Fruit fly (Drosophila melanogaster) whole organism, embryonic: ENCODE results near the gene prd1.

Experiments
- Atf-2 ChIP-seq: fragments of 200-800 bp; sonication (Bioruptor generic); optimal IDR thresholded peaks from 2 replicates; lab custom pipeline; 2016; ENCODE audit warnings: missing biosample characterization, missing genetic modification characterization
- CG10462 ChIP-seq: fragments of 200-800 bp; sonication (Bioruptor generic); optimal IDR thresholded peaks from 2 replicates; lab custom pipeline; 2016; ENCODE audit warnings: missing biosample characterization, missing genetic modification characterization
- CG11093 ChIP-seq: fragments of 200-800 bp; sonication (Bioruptor generic); IDR thresholded peaks from 3 replicates; pipeline ENCODE4 v1.3.6; 2022; ENCODE audit warnings: missing biosample characterization, missing genetic modification characterization
- CG11456 ChIP-seq: fragments of 200-800 bp; sonication (Bioruptor generic); IDR thresholded peaks from 3 replicates; pipeline ENCODE4 v1.3.6; 2022; ENCODE audit warnings: missing biosample characterization, missing genetic modification characterization
- CG11560 ChIP-seq: fragments of 200-800 bp; sonication (Bioruptor generic); IDR thresholded peaks from 3 replicates; pipeline ENCODE4 v1.3.6; 2022; ENCODE audit warnings: missing biosample characterization, missing genetic modification characterization
- CG11696 ChIP-seq: fragments of 200-800 bp; sonication (Bioruptor generic); IDR thresholded peaks from 2 replicates; pipeline ENCODE4 v1.3.6; 2022; ENCODE audit warnings: missing biosample characterization, missing genetic modification characterization
- CG11723 ChIP-seq: fragments of 200-800 bp; sonication (Bioruptor generic); optimal IDR thresholded peaks from 2 replicates; lab custom pipeline; 2017; ENCODE audit warnings: missing biosample characterization, mild to moderate bottlenecking, missing genetic modification characterization
- CG12219 ChIP-seq: fragments of 200-800 bp; sonication (Bioruptor generic); optimal IDR thresholded peaks from 3 replicates; lab custom pipeline; 2018; ENCODE audit warnings: missing biosample characterization, mild to moderate bottlenecking, missing genetic modification characterization
- CG18619 ChIP-seq: fragments of 200-800 bp; sonication (Bioruptor generic); optimal IDR thresholded peaks from 3 replicates; lab custom pipeline; 2017; ENCODE audit warnings: missing biosample characterization, mild to moderate bottlenecking, missing genetic modification characterization
- CG2120 ChIP-seq: fragments of 200-800 bp; sonication (Bioruptor generic); optimal IDR thresholded peaks from 3 replicates; lab custom pipeline; 2016; ENCODE audit warnings: missing biosample characterization, missing genetic modification characterization
- CG30020 ChIP-seq: fragments of 200-800 bp; optimal IDR thresholded peaks from 2 replicates; lab custom pipeline; 2019; ENCODE audit warnings: missing biosample characterization, mild to moderate bottlenecking, missing genetic modification characterization, moderate library complexity
- CG31224 ChIP-seq: fragments of 200-800 bp; sonication (Bioruptor generic); IDR thresholded peaks from 2 replicates; pipeline ENCODE4 v1.3.6; 2022; ENCODE audit warnings: missing biosample characterization, missing genetic modification characterization
- CG33213 ChIP-seq: fragments of 200-800 bp; sonication (Bioruptor generic); optimal IDR thresholded peaks from 3 replicates; lab custom pipeline; 2016; ENCODE audit warnings: missing biosample characterization, missing genetic modification characterization
- CG4328 ChIP-seq: fragments of 200-800 bp; sonication (Bioruptor generic); optimal IDR thresholded peaks from 3 replicates; lab custom pipeline; 2017; ENCODE audit warnings: missing biosample characterization, missing genetic modification reagents, missing genetic modification characterization
- CG4404 ChIP-seq: fragments of 200-800 bp; sonication (Bioruptor generic); IDR thresholded peaks from 2 replicates; pipeline ENCODE4 v1.3.6; 2022; ENCODE audit warnings: missing biosample characterization, missing genetic modification characterization
- CG4617 ChIP-seq: fragments of 200-800 bp; sonication (Bioruptor generic); optimal IDR thresholded peaks from 3 replicates; lab custom pipeline; 2016; ENCODE audit warnings: missing biosample characterization, missing genetic modification characterization, borderline replicate concordance
- CG5245 ChIP-seq: fragments of 200-800 bp; sonication (Bioruptor generic); optimal IDR thresholded peaks from 3 replicates; lab custom pipeline; 2016; ENCODE audit warnings: missing biosample characterization, missing genetic modification characterization
- CG9609 ChIP-seq: fragments of 200-800 bp; sonication (Bioruptor generic); optimal IDR thresholded peaks from 3 replicates; lab custom pipeline; 2016; ENCODE audit warnings: missing biosample characterization, missing genetic modification characterization
- Chrac-16 ChIP-seq: fragments of 200-800 bp; sonication (Bioruptor generic); optimal IDR thresholded peaks from 3 replicates; lab custom pipeline; 2016; ENCODE audit warnings: missing biosample characterization, missing genetic modification characterization
- Dp ChIP-seq: fragments of 200-800 bp; sonication (Bioruptor generic); optimal IDR thresholded peaks from 2 replicates; lab custom pipeline; 2018; ENCODE audit warnings: missing biosample characterization, mild to moderate bottlenecking, missing genetic modification characterization, moderate library complexity
- Ets65A ChIP-seq: fragments of 200-800 bp; sonication (Bioruptor generic); peaks from one replicate; lab custom pipeline; 2016; ENCODE audit warnings: missing biosample characterization, missing genetic modification characterization
- HLH54F ChIP-seq: fragments of 200-800 bp; sonication (Bioruptor generic); optimal IDR thresholded peaks from 3 replicates; lab custom pipeline; 2016; ENCODE audit warnings: missing biosample characterization, missing genetic modification characterization
- Hr78 ChIP-seq, 2 experiments: fragments of 200-800 bp in 1 of 2; fragments of >200 bp in 1 of 2; sonication (Bioruptor generic) in 1 of 2; optimal IDR thresholded peaks; 2 replicates each; lab custom pipeline; 2017 to 2019; ENCODE audit warnings: missing biosample characterization in 2 of 2, missing genetic modification characterization in 2 of 2, mild to moderate bottlenecking in 1 of 2, moderate library complexity in 1 of 2
- Meics ChIP-seq: fragments of 200-800 bp; sonication (Bioruptor generic); optimal IDR thresholded peaks from 2 replicates; lab custom pipeline; 2017; ENCODE audit warnings: missing biosample characterization, mild to moderate bottlenecking, missing genetic modification characterization
- Oli ChIP-seq: fragments of 200-800 bp; sonication (Bioruptor generic); optimal IDR thresholded peaks from 2 replicates; lab custom pipeline; 2018; ENCODE audit warnings: missing biosample characterization, mild to moderate bottlenecking, missing genetic modification characterization, moderate library complexity
- Sry-β ChIP-seq: fragments of 200-800 bp; sonication (Bioruptor generic); optimal IDR thresholded peaks from 2 replicates; lab custom pipeline; 2018; ENCODE audit warnings: missing biosample characterization, mild to moderate bottlenecking, missing genetic modification characterization, moderate library complexity
- Sry-δ ChIP-seq: fragments of 200-800 bp; sonication (Bioruptor generic); optimal IDR thresholded peaks from 2 replicates; lab custom pipeline; 2016; ENCODE audit warnings: missing biosample characterization, missing genetic modification characterization
- Stat92E ChIP-seq, 3 experiments: fragments of >200 bp in 2 of 3; fragments of 200-800 bp in 1 of 3; sonication (Bioruptor generic) in 1 of 3; optimal IDR thresholded peaks; 2 replicates each; lab custom pipeline; 2017 to 2019; ENCODE audit warnings: missing biosample characterization in 3 of 3, missing genetic modification characterization in 3 of 3, mild to moderate bottlenecking in 1 of 3, moderate library complexity in 1 of 3
- TFAM ChIP-seq: fragments of 200-800 bp; sonication (Bioruptor generic); optimal IDR thresholded peaks from 2 replicates; lab custom pipeline; 2017; ENCODE audit warnings: missing biosample characterization, missing genetic modification characterization, inconsistent platforms
- YL-1 ChIP-seq: fragments of 200-800 bp; sonication (Bioruptor generic); optimal IDR thresholded peaks from 3 replicates; lab custom pipeline; 2017; ENCODE audit warnings: missing biosample characterization, mild to moderate bottlenecking, missing genetic modification characterization
- bab2 ChIP-seq: fragments of 200-800 bp; sonication (Bioruptor generic); optimal IDR thresholded peaks from 2 replicates; lab custom pipeline; 2016; ENCODE audit warnings: missing biosample characterization, missing genetic modification characterization
- dimm ChIP-seq: fragments of 200-800 bp; sonication (Bioruptor generic); IDR thresholded peaks from 2 replicates; pipeline ENCODE4 v1.3.6; 2022; ENCODE audit warnings: missing biosample characterization, missing genetic modification characterization
- dm ChIP-seq: fragments of 200-800 bp; sonication (Bioruptor generic); optimal IDR thresholded peaks from 3 replicates; lab custom pipeline; 2016; ENCODE audit warnings: missing biosample characterization, missing genetic modification characterization
- en ChIP-seq: fragments of 200-800 bp; sonication (Bioruptor generic); optimal IDR thresholded peaks from 2 replicates; lab custom pipeline; 2016; ENCODE audit warnings: missing biosample characterization, missing genetic modification characterization
- hth ChIP-seq: fragments of >200 bp; optimal IDR thresholded peaks from 2 replicates; lab custom pipeline; 2017; ENCODE audit warnings: inconsistent platforms
- inv ChIP-seq: fragments of 200-800 bp; sonication (Bioruptor generic); IDR thresholded peaks from 2 replicates; pipeline ENCODE4 v1.3.6; 2022; ENCODE audit warnings: missing biosample characterization, missing genetic modification characterization; ENCODE audit not compliant: partially characterized antibody
- lov ChIP-seq, 2 experiments: fragments of 200-800 bp in 1 of 2; fragments of >200 bp in 1 of 2; sonication (Bioruptor generic) in 1 of 2; IDR thresholded peaks in 1 of 2; optimal IDR thresholded peaks in 1 of 2; 2 replicates in 1 of 2; 3 replicates in 1 of 2; pipeline versions ENCODE4 v1.3.6 to Lab custom; 2017 to 2022; ENCODE audit warnings: missing biosample characterization in 1 of 2, missing genetic modification characterization in 1 of 2
- mam ChIP-seq: fragments of 200-800 bp; sonication (Bioruptor generic); optimal IDR thresholded peaks from 3 replicates; lab custom pipeline; 2016; ENCODE audit warnings: missing biosample characterization, missing genetic modification characterization
- pho ChIP-seq: fragments of 200-800 bp; sonication (Bioruptor generic); optimal IDR thresholded peaks from 2 replicates; lab custom pipeline; 2016; ENCODE audit warnings: missing biosample characterization, missing genetic modification characterization
- psq ChIP-seq: fragments of 200-800 bp; sonication (Bioruptor generic); optimal IDR thresholded peaks from 2 replicates; lab custom pipeline; 2017; ENCODE audit warnings: missing biosample characterization, missing genetic modification characterization
- sc ChIP-seq, 3 experiments: fragments of >200 bp in 2 of 3; fragments of 200-800 bp in 1 of 3; sonication (Bioruptor generic) in 1 of 3; optimal IDR thresholded peaks; 2 replicates in 2 of 3; 3 replicates in 1 of 3; lab custom pipeline; 2017; ENCODE audit warnings: mild to moderate bottlenecking in 1 of 3, missing biosample characterization in 1 of 3, missing genetic modification characterization in 1 of 3, missing genetic modification reagents in 1 of 3
- sd ChIP-seq: fragments of 200-800 bp; sonication (Bioruptor generic); optimal IDR thresholded peaks from 3 replicates; lab custom pipeline; 2018; ENCODE audit warnings: missing biosample characterization, mild to moderate bottlenecking, missing genetic modification characterization, moderate library complexity
- so ChIP-seq: fragments of 200-800 bp; sonication (Bioruptor generic); IDR thresholded peaks from 3 replicates; pipeline ENCODE4 v1.3.6; 2022; ENCODE audit warnings: missing biosample characterization, missing genetic modification characterization
- tgo ChIP-seq: fragments of 200-800 bp; sonication (Bioruptor generic); IDR thresholded peaks from 3 replicates; pipeline ENCODE4 v1.3.6; 2022; ENCODE audit warnings: missing biosample characterization, missing genetic modification characterization
- ttk ChIP-seq: fragments of 200-800 bp; sonication (Bioruptor generic); IDR thresholded peaks from 2 replicates; pipeline ENCODE4 v2.1.2; 2022; ENCODE audit warnings: missing biosample characterization, missing genetic modification characterization
- unc-4 ChIP-seq: fragments of 200-800 bp; sonication (Bioruptor generic); IDR thresholded peaks from 2 replicates; pipeline ENCODE4 v1.3.6; 2022; ENCODE audit warnings: missing biosample characterization, missing genetic modification characterization; ENCODE audit not compliant: partially characterized antibody
- usp ChIP-seq: fragments of >200 bp; optimal IDR thresholded peaks from 2 replicates; lab custom pipeline; 2017; ENCODE audit warnings: missing biosample characterization, missing genetic modification characterization
- vnd ChIP-seq: fragments of 200-800 bp; sonication (Bioruptor generic); IDR thresholded peaks from 3 replicates; pipeline ENCODE4 v1.3.6; 2022; ENCODE audit warnings: missing biosample characterization, missing genetic modification characterization; ENCODE audit not compliant: partially characterized antibody
- vvl ChIP-seq: fragments of 200-800 bp; sonication (Bioruptor generic); IDR thresholded peaks from 2 replicates; pipeline ENCODE4 v1.3.6; 2022; ENCODE audit warnings: missing biosample characterization, missing genetic modification characterization
- zen ChIP-seq: fragments of 200-800 bp; sonication (Bioruptor generic); optimal IDR thresholded peaks from 3 replicates; lab custom pipeline; 2018; ENCODE audit warnings: missing biosample characterization, mild to moderate bottlenecking, missing genetic modification characterization, moderate library complexity

The prd1 gene

DNA sequence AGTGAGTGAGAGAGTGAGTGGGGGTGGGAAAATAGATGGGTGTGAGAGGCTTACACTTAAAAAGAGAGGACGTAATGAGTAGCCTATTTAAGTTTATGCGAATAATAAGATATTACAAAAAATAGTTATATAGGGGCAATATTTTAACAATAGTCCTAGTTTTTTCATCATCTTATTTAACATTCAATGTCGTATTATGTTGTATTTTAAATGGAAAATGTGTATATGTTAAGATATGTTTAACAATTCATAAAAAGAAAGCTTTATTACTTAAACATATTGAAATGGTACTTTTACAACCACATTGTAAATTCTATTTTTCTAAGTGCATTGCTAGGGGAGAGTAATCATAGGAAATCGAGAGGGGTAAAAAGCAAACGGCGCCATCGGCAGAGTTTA is 12.8 kb downstream of the prd1 start (continued):
- TF ChIP-seq CG4404 (peak; percentile 39; the same call in 1 of the 2 replicates), HLH54F (GFP tag; lab: Kevin White, UChicago) (no peak), Chrac-16 (GFP tag; lab: Kevin White, UChicago) (peak; percentile 53), Stat92E (GFP tag; optimal IDR thresholded peaks at IDR 0.05; lab: Kevin White, UChicago) (no peak), dm (GFP tag; lab: Kevin White, UChicago) (no peak), Atf-2 (GFP tag; lab: Kevin White, UChicago) (peak; percentile 22), CG11093 (GFP tag; lab: Robert Waterston, UW) (no peak), vvl (GFP tag; lab: Robert Waterston, UW) (0 out of 2 replicates have a peak, but pooled peaks have one; percentile 17), zen (peak; percentile 47), dimm (GFP tag; lab: Robert Waterston, UW) (no peak), CG11456 (no peak), CG31224 (GFP tag; lab: Robert Waterston, UW) (no peak), usp (no peak), CG4328 (GFP tag; lab: Kevin White, UChicago) (peak; percentile 64), YL-1 (GFP tag; lab: Kevin White, UChicago) (peak; percentile 24), CG4617 (GFP tag; lab: Kevin White, UChicago) (peak; percentile 21), en (GFP tag; lab: Kevin White, UChicago) (no peak), unc-4 (GFP tag; lab: Robert Waterston, UW) (no peak), Sry-δ (GFP tag; lab: Kevin White, UChicago) (no peak), CG11560 (no peak), CG2120 (GFP tag; lab: Kevin White, UChicago) (peak; percentile 82), Ets65A (GFP tag; lab: Kevin White, UChicago) (no peak), hth (lab: Kevin White, UChicago) (no peak), CG12219 (peak; percentile 2), so (GFP tag; lab: Robert Waterston, UW) (no peak), Hr78 (GFP tag; optimal IDR thresholded peaks at IDR 0.05; lab: Kevin White, UChicago) (peak in 1 of 2 experiments; percentile 53), vnd (GFP tag; lab: Robert Waterston, UW) (no peak), CG18619 (GFP tag; lab: Kevin White, UChicago) (peak; percentile 70), CG9609 (GFP tag; lab: Kevin White, UChicago) (no peak), ttk (GFP tag; lab: Robert Waterston, UW) (peak; percentile 31), mam (peak; percentile 39), CG30020 (tag; lab: Kevin White, UChicago) (peak; percentile 54), sd (tag; lab: Kevin White, UChicago) (peak; percentile 4), Oli (tag; lab: Kevin White, UChicago) (peak; percentile 73), CG11696 (GFP tag; lab: Robert Waterston, UW) (no peak), CG11723 (GFP tag; lab: Kevin White, UChicago) (peak; percentile 27), inv (GFP tag; lab: Robert Waterston, UW) (no peak), CG33213 (GFP tag; lab: Kevin White, UChicago) (no peak), Meics (peak; percentile 81), psq (peak; percentile 49), CG5245 (GFP tag; lab: Kevin White, UChicago) (peak; percentile 8), sc (optimal IDR thresholded peaks at IDR 0.05; lab: Kevin White, UChicago) (no peak), sc (GFP tag; optimal IDR thresholded peaks at IDR 0.05; lab: Kevin White, UChicago) (peak; percentile 39), bab2 (GFP tag; lab: Kevin White, UChicago) (peak; percentile 38), Sry-β (GFP tag; lab: Kevin White, UChicago) (peak; percentile 17), Dp (GFP tag; lab: Kevin White, UChicago) (no peak), pho (GFP tag; lab: Kevin White, UChicago) (peak; percentile 5), lov (optimal IDR thresholded peaks at IDR 0.05; lab: Kevin White, UChicago) (no peak), lov (GFP tag; IDR thresholded peaks at IDR 0.05; lab: Robert Waterston, UW) (no peak), tgo (GFP tag; lab: Robert Waterston, UW) (peak; percentile 62), TFAM (GFP tag; lab: Kevin White, UChicago) (no peak), CG10462 (peak; percentile 4)
